Worm (Caenorhabditis elegans) whole organism, L2 larva: ENCODE measurements around the gene T09A5.5.

Source experiments
- C34F6.9 ChIP-seq: fragments of 150-350 bp; optimal IDR thresholded peaks from 2 replicates; lab custom pipeline; 2014; ENCODE audit warnings: missing biosample characterization, missing genetic modification characterization
- F13H6.1 ChIP-seq: sonication (generic microtip); optimal IDR thresholded peaks from 2 replicates; lab custom pipeline; 2016; ENCODE audit warnings: missing genetic modification characterization, missing compliant biosample characterization
- ZK546.5 ChIP-seq: sonication (generic microtip); optimal IDR thresholded peaks from 2 replicates; lab custom pipeline; 2017; ENCODE audit warnings: missing biosample characterization, missing genetic modification characterization
- alr-1 ChIP-seq: fragments of 150-350 bp; optimal IDR thresholded peaks from 2 replicates; lab custom pipeline; 2014; ENCODE audit warnings: missing biosample characterization, missing genetic modification characterization
- aly-2 ChIP-seq: fragments of 150-350 bp; optimal IDR thresholded peaks from 2 replicates; lab custom pipeline; 2014; ENCODE audit warnings: missing biosample characterization, missing genetic modification characterization
- ama-1 ChIP-seq: fragments of 150-350 bp; optimal IDR thresholded peaks from 2 replicates; lab custom pipeline; 2018; ENCODE audit warnings: inconsistent platforms
- blmp-1 ChIP-seq: sonication (generic microtip); optimal IDR thresholded peaks from 2 replicates; lab custom pipeline; 2017; ENCODE audit warnings: missing genetic modification characterization, mild to moderate bottlenecking, missing compliant biosample characterization, antibody characterized with exemption, moderate library complexity; ENCODE audit not compliant: insufficient read depth
- ceh-16 ChIP-seq: fragments of 150-350 bp; optimal IDR thresholded peaks from 2 replicates; lab custom pipeline; 2014; ENCODE audit warnings: missing biosample characterization, missing genetic modification characterization
- crh-2 ChIP-seq: sonication (generic microtip); optimal IDR thresholded peaks from 2 replicates; lab custom pipeline; 2017; ENCODE audit warnings: missing biosample characterization, missing genetic modification characterization
- dmd-4 ChIP-seq: sonication (generic microtip); optimal IDR thresholded peaks from 2 replicates; lab custom pipeline; 2017; ENCODE audit warnings: missing biosample characterization, missing genetic modification characterization
- egl-27 ChIP-seq: sonication (generic microtip); optimal IDR thresholded peaks from 3 replicates; lab custom pipeline; 2017; ENCODE audit warnings: missing biosample characterization, missing genetic modification reagents, missing genetic modification characterization
- elt-1 ChIP-seq: fragments of 150-350 bp; optimal IDR thresholded peaks from 2 replicates; lab custom pipeline; 2014; ENCODE audit warnings: missing biosample characterization, missing genetic modification characterization
- elt-3 ChIP-seq: sonication (generic microtip); optimal IDR thresholded peaks from 2 replicates; lab custom pipeline; 2017; ENCODE audit warnings: missing biosample characterization, missing genetic modification characterization
- fos-1 ChIP-seq: fragments of 150-350 bp; optimal IDR thresholded peaks from 2 replicates; lab custom pipeline; 2014; ENCODE audit warnings: missing biosample characterization, missing genetic modification characterization
- lin-11 ChIP-seq: fragments of 150-350 bp; sonication (generic microtip); optimal IDR thresholded peaks from 2 replicates; lab custom pipeline; 2014; ENCODE audit warnings: missing biosample characterization, missing genetic modification characterization, inconsistent platforms, mixed read lengths
- lin-13 ChIP-seq: fragments of 150-350 bp; optimal IDR thresholded peaks from 2 replicates; lab custom pipeline; 2014; ENCODE audit warnings: missing biosample characterization, missing genetic modification reagents, missing genetic modification characterization
- mbf-1 ChIP-seq: sonication (generic microtip); optimal IDR thresholded peaks from 2 replicates; lab custom pipeline; 2017; ENCODE audit warnings: missing biosample characterization, missing genetic modification characterization
- nhr-12 ChIP-seq: fragments of 150-350 bp; optimal IDR thresholded peaks from 2 replicates; lab custom pipeline; 2014; ENCODE audit warnings: missing biosample characterization, missing genetic modification characterization
- nhr-129 ChIP-seq: fragments of 150-350 bp; optimal IDR thresholded peaks from 2 replicates; lab custom pipeline; 2014; ENCODE audit warnings: missing biosample characterization, missing genetic modification characterization
- nhr-21 ChIP-seq: fragments of 150-350 bp; optimal IDR thresholded peaks from 2 replicates; lab custom pipeline; 2014; ENCODE audit warnings: missing biosample characterization, missing genetic modification characterization
- nhr-23 ChIP-seq: fragments of 150-350 bp; optimal IDR thresholded peaks from 2 replicates; lab custom pipeline; 2014; ENCODE audit warnings: missing biosample characterization, missing genetic modification reagents, missing genetic modification characterization
- nhr-237 ChIP-seq: fragments of 150-350 bp; optimal IDR thresholded peaks from 2 replicates; lab custom pipeline; 2014; ENCODE audit warnings: missing biosample characterization, missing genetic modification characterization
- nhr-25 ChIP-seq: fragments of 150-350 bp; sonication (generic microtip); optimal IDR thresholded peaks from 3 replicates; lab custom pipeline; 2014; ENCODE audit warnings: missing biosample characterization, missing genetic modification characterization
- nhr-77 ChIP-seq: fragments of 150-350 bp; optimal IDR thresholded peaks from 2 replicates; lab custom pipeline; 2014; ENCODE audit warnings: missing biosample characterization, missing genetic modification characterization
- peb-1 ChIP-seq: fragments of 150-350 bp; optimal IDR thresholded peaks from 2 replicates; lab custom pipeline; 2014; ENCODE audit warnings: missing biosample characterization, missing genetic modification characterization
- sem-4 ChIP-seq: fragments of 150-350 bp; optimal IDR thresholded peaks from 2 replicates; lab custom pipeline; 2014; ENCODE audit warnings: missing biosample characterization, missing genetic modification reagents, missing genetic modification characterization
- unc-39 ChIP-seq: fragments of 150-350 bp; optimal IDR thresholded peaks from 2 replicates; lab custom pipeline; 2014; ENCODE audit warnings: missing biosample characterization, missing genetic modification characterization
- unc-55 ChIP-seq: fragments of 150-350 bp; sonication (generic microtip); optimal IDR thresholded peaks from 3 replicates; lab custom pipeline; 2014; ENCODE audit warnings: missing biosample characterization, missing genetic modification reagents, missing genetic modification characterization
- zag-1 ChIP-seq: fragments of 150-350 bp; optimal IDR thresholded peaks from 2 replicates; lab custom pipeline; 2014; ENCODE audit warnings: missing biosample characterization, missing genetic modification characterization
- ztf-11 ChIP-seq: sonication (generic microtip); optimal IDR thresholded peaks from 2 replicates; lab custom pipeline; 2017; ENCODE audit warnings: missing biosample characterization, missing genetic modification characterization
- ztf-4 ChIP-seq: fragments of 150-350 bp; optimal IDR thresholded peaks from 2 replicates; lab custom pipeline; 2014; ENCODE audit warnings: missing biosample characterization, missing genetic modification characterization

The T09A5.5 gene

DNA sequence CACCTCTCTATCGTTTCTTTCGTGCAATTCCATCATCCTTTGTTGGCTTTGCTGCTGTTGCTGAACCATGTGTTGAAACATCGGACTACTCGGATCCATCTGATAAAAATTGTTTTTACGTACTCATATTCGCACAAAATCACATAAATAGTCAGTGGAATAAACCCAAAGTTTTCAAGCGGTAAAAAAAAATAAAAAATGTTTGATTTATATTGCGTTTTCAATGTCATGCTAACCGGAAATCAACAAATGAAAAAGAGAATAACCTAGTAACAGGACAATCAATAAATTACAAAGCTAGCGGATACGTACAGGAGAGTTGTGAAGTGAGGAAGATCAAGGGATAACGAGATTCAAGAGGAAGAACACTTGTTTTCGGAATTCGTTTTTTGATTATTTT lies 1.4 kb upstream of the T09A5.5 start, which contains the start of gene mdt-10:
TSS of gene mdt-10 (minus strand) at position 101 of the 400 bp plus-strand sequence.
- TF ChIP-seq crh-2 (tag; lab: Kevin White, UChicago) (no peak), elt-3 (no peak), zag-1 (tag; lab: Kevin White, UChicago) (no peak), lin-11 (tag; lab: Kevin White, UChicago) (no peak)

DNA sequence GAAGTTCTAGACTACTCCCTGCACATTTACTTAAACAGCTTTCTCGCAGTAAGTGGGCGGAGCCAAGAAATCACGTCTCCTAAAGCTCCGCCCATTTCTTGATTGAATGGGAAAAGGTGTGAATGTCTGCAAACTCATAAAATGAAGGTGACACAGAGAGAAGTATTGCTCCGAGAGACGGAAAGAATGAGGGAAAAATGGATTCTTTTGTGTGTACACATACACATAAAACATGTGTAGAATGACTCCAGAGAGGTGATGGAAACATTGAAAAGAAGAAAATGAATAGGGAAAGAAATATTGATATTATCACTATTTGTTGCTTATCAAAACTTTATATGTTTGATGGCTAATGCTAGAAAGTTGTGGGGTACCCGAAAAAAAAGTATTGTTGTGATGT lies 2.1 kb downstream of the T09A5.5 start:
- TF ChIP-seq fos-1 (tag; lab: Kevin White, UChicago) (peak; percentile 41), C34F6.9 (tag; lab: Kevin White, UChicago) (peak; percentile 12), lin-11 (tag; lab: Kevin White, UChicago) (no peak), nhr-129 (tag; lab: Kevin White, UChicago) (peak; percentile 3)

DNA sequence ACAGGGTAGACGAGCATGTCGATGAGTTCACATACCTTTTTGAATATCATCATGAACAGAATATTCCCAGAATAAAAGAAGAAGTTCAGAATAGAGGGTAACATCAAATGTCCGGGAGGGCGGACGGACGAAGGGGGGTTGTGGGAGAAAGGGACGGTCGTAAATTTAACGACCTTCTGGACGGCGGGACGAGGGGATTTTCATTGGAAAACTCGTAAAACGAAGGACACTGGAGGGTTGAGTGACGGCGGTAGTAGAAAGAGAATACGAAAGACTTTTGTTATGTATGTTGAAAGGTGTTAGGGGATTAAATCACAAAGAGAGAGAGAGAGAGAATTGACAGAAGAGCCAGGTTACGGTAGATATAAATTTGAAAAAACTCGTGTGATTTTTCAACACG lies 3.0 kb downstream of the T09A5.5 start:
- TF ChIP-seq nhr-21, result no peak
- no peak for TF ChIP-seq C34F6.9 (tag; lab: Kevin White, UChicago)
- TF ChIP-seq nhr-12 (tag; lab: Kevin White, UChicago), result no peak
- no peak for TF ChIP-seq zag-1 (tag; lab: Kevin White, UChicago)
- TF ChIP-seq unc-39 (tag; lab: Kevin White, UChicago), result no peak
- TF ChIP-seq alr-1 (tag; lab: Kevin White, UChicago), result no peak
- no peak for TF ChIP-seq dmd-4 (tag; lab: Kevin White, UChicago)
- TF ChIP-seq egl-27 (tag; lab: Kevin White, UChicago), result no peak
- TF ChIP-seq nhr-23 (tag; lab: Kevin White, UChicago), result no peak
- TF ChIP-seq sem-4, result peak; percentile 50
- no peak for TF ChIP-seq blmp-1 (tag; lab: Kevin White, UChicago)
- TF ChIP-seq nhr-25 (tag; lab: Kevin White, UChicago), result peak; percentile 16
- TF ChIP-seq nhr-77 (tag; lab: Kevin White, UChicago), result no peak
- TF ChIP-seq elt-1 (tag; lab: Kevin White, UChicago), result no peak
- TF ChIP-seq nhr-237 (tag; lab: Kevin White, UChicago), result no peak

DNA sequence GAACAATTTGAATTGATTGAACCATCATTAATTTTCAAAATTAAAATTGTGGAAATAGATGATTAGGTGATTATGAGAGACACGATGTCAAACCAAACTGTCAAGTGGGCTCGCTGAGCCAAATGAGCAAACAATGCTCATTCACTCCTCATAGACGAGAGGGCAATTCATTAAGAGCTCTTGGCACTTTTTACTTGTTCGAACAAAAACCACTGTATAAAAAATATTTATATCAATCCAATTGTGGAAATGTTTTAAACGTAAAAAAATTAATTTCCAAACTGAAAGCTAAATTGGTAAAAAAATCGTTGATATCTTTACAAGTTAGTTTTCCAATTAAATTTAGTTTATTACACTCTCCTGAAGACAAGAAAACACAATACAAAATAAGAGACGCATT lies 3.9 kb downstream of the T09A5.5 start, which contains the start of gene acr-7:
TSS of gene acr-7 (minus strand) at position 101 of the 400 bp plus-strand sequence.
- TF ChIP-seq peb-1 (tag; lab: Kevin White, UChicago) (no peak), elt-3 (no peak), ztf-11 (tag; lab: Kevin White, UChicago) (no peak), ztf-4 (no peak), nhr-21 (no peak), ceh-16 (tag; lab: Kevin White, UChicago) (no peak), crh-2 (tag; lab: Kevin White, UChicago) (no peak), nhr-129 (tag; lab: Kevin White, UChicago) (no peak), ama-1 (lab: Kevin White, UChicago) (no peak), egl-27 (tag; lab: Kevin White, UChicago) (no peak), nhr-23 (tag; lab: Kevin White, UChicago) (no peak), ZK546.5 (tag; lab: Kevin White, UChicago) (no peak), elt-1 (tag; lab: Kevin White, UChicago) (no peak), mbf-1 (tag; lab: Kevin White, UChicago) (no peak), aly-2 (tag; lab: Kevin White, UChicago) (no peak), F13H6.1 (tag; lab: Kevin White, UChicago) (no peak), sem-4 (no peak), nhr-25 (tag; lab: Kevin White, UChicago) (no peak), zag-1 (tag; lab: Kevin White, UChicago) (no peak), lin-13 (GFP tag; lab: Kevin White, UChicago) (no peak)
- TF ChIP-seq, all 48 proteins: peak for 0

DNA sequence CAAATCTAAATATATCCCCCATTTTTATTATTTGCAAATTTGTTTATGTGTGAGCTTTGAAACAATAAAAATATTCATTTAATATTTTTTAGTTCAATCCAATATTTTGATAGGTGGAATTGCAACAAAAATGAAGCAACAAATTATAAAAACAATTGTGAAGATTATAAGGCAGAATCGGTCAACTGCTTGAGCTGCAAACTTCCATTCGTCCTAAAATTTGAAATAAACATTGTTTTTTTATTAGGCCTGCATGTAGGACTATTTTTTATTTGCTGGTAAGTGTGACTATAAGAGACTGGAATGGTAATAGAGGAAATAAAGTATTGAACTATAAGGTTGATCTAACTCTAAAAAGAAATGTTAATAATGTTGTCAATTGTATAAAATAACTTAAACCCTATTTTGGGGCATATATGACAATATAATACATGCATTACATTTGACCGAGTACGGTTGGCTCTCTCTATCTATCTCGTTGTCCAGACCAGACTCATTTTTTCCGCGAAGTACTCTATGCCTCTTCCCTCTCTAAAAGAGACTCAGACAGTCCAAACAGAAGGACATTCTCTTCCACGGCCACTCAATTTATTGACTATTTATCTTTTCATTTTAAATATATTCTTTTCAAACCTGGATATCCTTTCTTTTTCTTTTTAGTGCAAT lies 7.9 kb downstream of the T09A5.5 start, which contains the start of gene T09A5.4:
TSS of gene T09A5.4 (plus strand) at position 616 of the 666 bp plus-strand sequence.
- TF ChIP-seq zag-1 (tag; lab: Kevin White, UChicago) (no peak), F13H6.1 (tag; lab: Kevin White, UChicago) (peak; percentile 33), C34F6.9 (tag; lab: Kevin White, UChicago) (peak; percentile 17), unc-55 (GFP tag; lab: Kevin White, UChicago) (peak; percentile 30)
- TF ChIP-seq, all 48 proteins: peak for 3
